Worm (Caenorhabditis elegans): ENCODE data around the gene lec-2.
"Not testable (repeated sequence)": the region's sequence is repeated elsewhere in the genome, so short reads cannot be mapped to it uniquely, and the experiment has no call there.

Gene lec-2

DNA sequence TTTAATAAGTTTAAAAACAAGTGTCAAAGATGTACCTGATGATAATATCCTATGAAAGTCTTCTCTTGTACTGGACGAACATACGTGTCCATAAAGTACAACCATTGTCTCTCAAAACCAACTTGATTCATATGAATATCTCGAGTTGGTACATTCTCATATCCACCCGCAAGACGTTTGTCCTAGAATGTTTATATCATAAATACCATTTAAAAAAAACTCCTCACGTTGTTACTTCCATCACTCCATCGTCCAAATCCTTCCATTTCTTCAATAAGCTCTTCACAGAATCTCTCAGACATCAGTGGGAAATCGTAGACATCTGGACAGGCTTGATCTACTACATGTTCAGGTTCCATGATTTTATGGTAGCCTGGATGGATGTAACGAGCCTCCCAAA, 19.4 kb upstream of the lec-2 start:
- TF ChIP-seq nhr-76 (tag; optimal IDR thresholded peaks at IDR 0.05), result no peak
- no peak for TF ChIP-seq ztf-7 (tag; optimal IDR thresholded peaks at IDR 0.05)
- no peak for TF ChIP-seq Y105C5A.15 (GFP tag; IDR thresholded peaks at IDR 0.05)
- TF ChIP-seq aly-2 (tag; optimal IDR thresholded peaks at IDR 0.05), result no peak
- peak in 1 of 2 experiments; percentile 93 for TF ChIP-seq unc-62 (GFP tag; optimal IDR thresholded peaks at IDR 0.05 in 1 of 2)
- TF ChIP-seq unc-62 (tag; optimal IDR thresholded peaks at IDR 0.05), result no peak
- no peak for TF ChIP-seq Y48G9A.11 (GFP tag; IDR thresholded peaks at IDR 0.05)
- no peak for TF ChIP-seq nhr-28 (tag; optimal IDR thresholded peaks at IDR 0.05)

DNA sequence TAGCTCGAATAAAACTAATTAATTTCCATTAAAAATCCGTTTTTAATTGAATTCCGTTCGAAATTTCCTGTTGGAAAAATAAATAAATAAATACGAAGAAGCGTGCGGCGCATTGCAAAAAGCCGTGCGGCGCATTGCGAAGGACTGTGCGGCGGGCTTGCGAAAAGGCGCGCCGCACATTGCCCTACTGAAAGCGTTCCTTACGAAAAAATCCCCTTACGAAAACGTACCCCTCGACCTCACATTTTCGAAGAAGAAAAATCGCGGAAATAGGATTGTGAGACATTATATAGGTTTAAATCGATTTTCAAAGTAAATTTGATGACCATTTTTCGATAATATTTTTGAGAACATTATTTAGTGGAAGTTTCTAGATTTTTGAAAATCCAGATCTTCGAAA, 18.8 kb upstream of the lec-2 start:
- TF ChIP-seq dmd-6 (GFP tag; IDR thresholded peaks at IDR 0.05) (peak; percentile 56), ctbp-1 (GFP tag; IDR thresholded peaks at IDR 0.05) (peak; percentile 76; the same call in 1 of the 2 replicates), egl-43 (GFP tag; IDR thresholded peaks at IDR 0.05) (peak; percentile 78), lin-38 (GFP tag; IDR thresholded peaks at IDR 0.05) (peak; percentile 91), madf-5 (GFP tag; IDR thresholded peaks at IDR 0.05) (0 out of 4 replicates have a peak, but pooled peaks of 1 of the 2 experiments have one; percentile 63), hmg-1.1 (GFP tag; IDR thresholded peaks at IDR 0.05) (peak; percentile 89), mdt-29 (GFP tag; IDR thresholded peaks at IDR 0.05) (0 out of 2 replicates have a peak, but pooled peaks have one; percentile 16), pha-4 (GFP tag; IDR thresholded peaks at IDR 0.05) (peak; percentile 69; the same call in 1 of the 2 replicates), saeg-2 (GFP tag; IDR thresholded peaks at IDR 0.05) (0 out of 2 replicates have a peak, but pooled peaks have one; percentile 20), tra-1 (GFP tag; IDR thresholded peaks at IDR 0.05) (peak; percentile 49; the same call in 1 of the 2 replicates), dmd-9 (GFP tag; IDR thresholded peaks at IDR 0.05) (0 out of 2 replicates have a peak, but pooled peaks have one; percentile 66), nhr-41 (GFP tag; IDR thresholded peaks at IDR 0.05) (0 out of 2 replicates have a peak, but pooled peaks have one; percentile 36), D1046.2 (GFP tag; IDR thresholded peaks at IDR 0.05) (peak; percentile 74; the same call in 1 of the 2 replicates), lin-1 (GFP tag; IDR thresholded peaks at IDR 0.05) (0 out of 2 replicates have a peak, but pooled peaks have one; percentile 25), snpc-1.2 (GFP tag; IDR thresholded peaks at IDR 0.05) (peak; percentile 58; the same call in 1 of the 2 replicates), mes-2 (tag; optimal IDR thresholded peaks at IDR 0.05; ENCODE audit: poor library complexity, severe bottlenecking) (peak; percentile 49), ceh-44 (GFP tag; IDR thresholded peaks at IDR 0.05) (peak; percentile 79), ceh-20 (GFP tag; IDR thresholded peaks at IDR 0.05) (peak; percentile 66; the same call in 1 of the 2 replicates), arid-1 (GFP tag; conservative IDR thresholded peaks at IDR 0.05) (peak; percentile 58; the same call in 1 of the 2 replicates), Y48G9A.11 (GFP tag; IDR thresholded peaks at IDR 0.05) (peak; percentile 63), set-16 (GFP tag; IDR thresholded peaks at IDR 0.05) (peak; percentile 42; the same call in 1 of the 2 replicates), T26A8.4 (GFP tag; IDR thresholded peaks at IDR 0.05) (peak; percentile 76), vab-7 (GFP tag; IDR thresholded peaks at IDR 0.05) (peak; percentile 86)
- TF ChIP-seq pha-4 (tag; optimal IDR thresholded peaks at IDR 0.05), result not testable (repeated sequence)

DNA sequence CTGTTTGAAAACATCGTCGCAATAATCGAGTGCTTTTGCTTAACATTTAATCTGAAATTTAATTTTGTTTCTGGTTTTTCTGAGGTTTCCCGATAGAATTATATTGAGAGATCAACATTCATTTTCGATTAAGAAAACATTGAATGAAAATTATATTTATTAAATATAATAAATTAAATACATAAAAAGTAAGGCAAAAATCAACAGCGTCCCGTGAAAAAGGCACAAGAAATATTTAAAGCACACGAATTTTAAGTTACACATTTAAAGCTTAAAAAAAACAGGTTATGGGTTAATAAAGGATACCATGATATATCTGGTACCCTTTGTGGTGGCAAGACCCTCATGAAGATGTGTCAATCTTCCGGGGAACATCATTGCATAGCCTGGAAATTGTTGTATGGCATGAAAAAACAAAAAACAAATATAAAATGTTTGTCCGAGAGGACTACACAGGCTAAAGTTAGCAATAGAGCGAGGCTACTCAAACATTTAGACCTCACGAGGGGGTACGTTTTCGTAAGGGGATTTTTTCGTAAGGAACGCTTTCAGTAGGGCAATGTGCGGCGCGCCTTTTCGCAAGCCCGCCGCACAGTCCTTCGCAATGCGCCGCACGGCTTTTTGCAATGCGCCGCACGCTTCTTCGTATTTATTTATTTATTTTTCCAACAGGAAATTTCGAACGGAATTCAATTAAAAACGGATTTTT, 17.3 kb upstream of the lec-2 start, which contains the start of gene mtcu-2:
TSS of gene mtcu-2 (minus strand) at position 51 of the 709 bp plus-strand sequence.
- TF ChIP-seq T26A8.4 (GFP tag; IDR thresholded peaks at IDR 0.05) (peak; percentile 99), lin-1 (GFP tag; IDR thresholded peaks at IDR 0.05) (peak; percentile 96), madf-9 (GFP tag; conservative IDR thresholded peaks at IDR 0.05) (peak; percentile 94), tra-1 (GFP tag; IDR thresholded peaks at IDR 0.05) (peak; percentile 99), madf-5 (GFP tag; IDR thresholded peaks at IDR 0.05) (peak; percentile 62 to 95; a peak in 2 of 4 replicates), ceh-44 (GFP tag; IDR thresholded peaks at IDR 0.05) (peak; percentile 98), daf-19 (GFP tag; conservative IDR thresholded peaks at IDR 0.05) (peak; percentile 98), dpl-1 (GFP tag; optimal IDR thresholded peaks at IDR 0.05) (peak; percentile 67), lin-29 (GFP tag; IDR thresholded peaks at IDR 0.05) (peak; percentile 92), nhr-102 (tag; optimal IDR thresholded peaks at IDR 0.05) (peak; percentile 79), lsy-2 (tag; optimal IDR thresholded peaks at IDR 0.05) (peak; percentile 65 to 90), mxl-3 (GFP tag; optimal IDR thresholded peaks at IDR 0.05) (peak; percentile 56), F37D6.2 (tag; optimal IDR thresholded peaks at IDR 0.05) (peak; percentile 56), arid-1 (GFP tag; conservative IDR thresholded peaks at IDR 0.05) (peak; percentile 98), dmd-8 (GFP tag; IDR thresholded peaks at IDR 0.05) (peak; percentile 82), spr-1 (tag; optimal IDR thresholded peaks at IDR 0.05) (peak; percentile 55), lim-7 (GFP tag; IDR thresholded peaks at IDR 0.05) (peak; percentile 83), dmd-9 (GFP tag; IDR thresholded peaks at IDR 0.05) (peak; percentile 99), ctbp-1 (GFP tag; IDR thresholded peaks at IDR 0.05) (peak; percentile 98), nhr-6 (tag; optimal IDR thresholded peaks at IDR 0.05) (peak; percentile 69), set-16 (GFP tag; IDR thresholded peaks at IDR 0.05) (peak; percentile 85), F49E8.2 (tag; optimal IDR thresholded peaks at IDR 0.05; ENCODE audit: borderline replicate concordance) (peak; percentile 32), lin-15B (tag; optimal IDR thresholded peaks at IDR 0.05) (peak; percentile 57)
